Fruit fly (Drosophila melanogaster) whole organism, embryonic: ENCODE data around the gene Kmn1.

ENCODE experiments used
- Aef1 ChIP-seq: fragments of 200-800 bp; sonication (Bioruptor generic); IDR thresholded peaks from 3 replicates; pipeline ENCODE4 v1.3.6; 2022; ENCODE audit warnings: missing biosample characterization, missing genetic modification characterization
- Atf3 ChIP-seq: fragments of 200-800 bp; sonication (Bioruptor generic); optimal IDR thresholded peaks from 3 replicates; lab custom pipeline; 2016; ENCODE audit warnings: missing biosample characterization, missing genetic modification characterization
- Atf6 ChIP-seq: fragments of 200-800 bp; sonication (Bioruptor generic); IDR thresholded peaks from 2 replicates; pipeline ENCODE4 v1.3.6; 2022; ENCODE audit warnings: missing biosample characterization, missing genetic modification characterization
- Awh ChIP-seq: fragments of 200-800 bp; sonication (Bioruptor generic); IDR thresholded peaks from 2 replicates; pipeline ENCODE4, ENCODE4 v1.3.6; 2022; ENCODE audit warnings: missing biosample characterization, missing genetic modification characterization
- Bgb ChIP-seq: fragments of 200-800 bp; sonication (Bioruptor generic); IDR thresholded peaks from 2 replicates; pipeline ENCODE4 v1.3.6; 2022; ENCODE audit warnings: missing biosample characterization, missing genetic modification characterization; ENCODE audit not compliant: partially characterized antibody
- CG1024 ChIP-seq: fragments of 200-800 bp; sonication (Bioruptor generic); IDR thresholded peaks from 2 replicates; pipeline ENCODE4 v1.3.6; 2022; ENCODE audit warnings: missing biosample characterization, missing genetic modification characterization
- CG11504 ChIP-seq: fragments of 200-800 bp; sonication (Bioruptor generic); optimal IDR thresholded peaks from 3 replicates; lab custom pipeline; 2019; ENCODE audit warnings: missing biosample characterization, mild to moderate bottlenecking, missing genetic modification characterization, moderate library complexity
- CG12155 ChIP-seq: fragments of 200-800 bp; sonication (Bioruptor generic); optimal IDR thresholded peaks from 3 replicates; lab custom pipeline; 2016; ENCODE audit warnings: missing biosample characterization, missing genetic modification characterization
- CG13624 ChIP-seq: fragments of 200-800 bp; sonication (Bioruptor generic); optimal IDR thresholded peaks from 2 replicates; lab custom pipeline; 2016; ENCODE audit warnings: missing biosample characterization, missing genetic modification characterization
- CG17361 ChIP-seq: fragments of 200-800 bp; sonication (Bioruptor generic); IDR thresholded peaks from 3 replicates; pipeline ENCODE4 v1.3.6; 2022; ENCODE audit warnings: missing biosample characterization, missing genetic modification characterization
- CG32772 ChIP-seq: fragments of 200-800 bp; sonication (Bioruptor generic); IDR thresholded peaks from 2 replicates; pipeline ENCODE4 v1.3.6; 2022; ENCODE audit warnings: missing biosample characterization, missing genetic modification characterization
- CG3726 ChIP-seq: fragments of 200-800 bp; sonication (Bioruptor generic); IDR thresholded peaks from 3 replicates; pipeline ENCODE4, ENCODE4 v1.3.6; 2022; ENCODE audit warnings: missing biosample characterization, missing genetic modification characterization
- CG3838 ChIP-seq: fragments of 200-800 bp; sonication (Bioruptor generic); optimal IDR thresholded peaks from 3 replicates; lab custom pipeline; 2016; ENCODE audit warnings: missing biosample characterization, missing genetic modification characterization
- CG4820 ChIP-seq: fragments of 200-800 bp; sonication (Bioruptor generic); optimal IDR thresholded peaks from 3 replicates; lab custom pipeline; 2016; ENCODE audit warnings: missing biosample characterization, missing genetic modification characterization
- CG4854 ChIP-seq: fragments of 200-800 bp; sonication (Bioruptor generic); optimal IDR thresholded peaks from 2 replicates; lab custom pipeline; 2016; ENCODE audit warnings: missing biosample characterization, missing genetic modification characterization, inconsistent platforms
- CG6254 ChIP-seq: fragments of 200-800 bp; sonication (Bioruptor generic); optimal IDR thresholded peaks from 3 replicates; lab custom pipeline; 2017; ENCODE audit warnings: mild to moderate bottlenecking, missing biosample characterization, missing genetic modification reagents, missing genetic modification characterization
- CG6854 ChIP-seq: fragments of 200-800 bp; sonication (Bioruptor generic); optimal IDR thresholded peaks from 3 replicates; lab custom pipeline; 2017; ENCODE audit warnings: missing biosample characterization, mild to moderate bottlenecking, missing genetic modification characterization
- CG7928 ChIP-seq: fragments of 200-800 bp; sonication (Bioruptor generic); optimal IDR thresholded peaks from 2 replicates; lab custom pipeline; 2017; ENCODE audit warnings: missing biosample characterization, mild to moderate bottlenecking, missing genetic modification characterization
- CG7987 ChIP-seq: fragments of 200-800 bp; sonication (Bioruptor generic); optimal IDR thresholded peaks from 2 replicates; lab custom pipeline; 2018; ENCODE audit warnings: missing biosample characterization, mild to moderate bottlenecking, missing genetic modification characterization, moderate library complexity
- CG8281 ChIP-seq: fragments of 200-800 bp; sonication (Bioruptor generic); optimal IDR thresholded peaks from 2 replicates; lab custom pipeline; 2018; ENCODE audit warnings: missing biosample characterization, mild to moderate bottlenecking, missing genetic modification characterization, moderate library complexity
- Dad ChIP-seq: fragments of 200-800 bp; sonication (Bioruptor generic); optimal IDR thresholded peaks from 3 replicates; lab custom pipeline; 2016; ENCODE audit warnings: missing biosample characterization, missing genetic modification characterization
- Drgx ChIP-seq: fragments of 200-800 bp; sonication (Bioruptor generic); IDR thresholded peaks from 2 replicates; pipeline ENCODE4 v1.3.6; 2022; ENCODE audit warnings: missing biosample characterization, missing genetic modification characterization
- Gug ChIP-seq: fragments of 200-800 bp; sonication (Bioruptor generic); IDR thresholded peaks from 4 replicates; pipeline ENCODE4 v1.3.6; 2022; ENCODE audit warnings: missing biosample characterization, missing genetic modification characterization
- H15 ChIP-seq: fragments of 200-800 bp; sonication (Bioruptor generic); IDR thresholded peaks from 3 replicates; pipeline ENCODE4 v1.3.6; 2022; ENCODE audit warnings: missing biosample characterization, missing genetic modification characterization
- HLHmδ ChIP-seq: fragments of 200-800 bp; sonication (Bioruptor generic); optimal IDR thresholded peaks from 2 replicates; lab custom pipeline; 2018; ENCODE audit warnings: missing biosample characterization, mild to moderate bottlenecking, missing genetic modification characterization, moderate library complexity
- Hmx ChIP-seq: fragments of 200-800 bp; sonication (Bioruptor generic); optimal IDR thresholded peaks from 2 replicates; lab custom pipeline; 2016; ENCODE audit warnings: missing biosample characterization, missing genetic modification characterization
- Hr3 ChIP-seq: fragments of 200-800 bp; sonication (Bioruptor generic); optimal IDR thresholded peaks from 3 replicates; lab custom pipeline; 2016; ENCODE audit warnings: missing biosample characterization, missing genetic modification characterization
- MTF-1 ChIP-seq: fragments of 200-800 bp; sonication (Bioruptor generic); optimal IDR thresholded peaks from 2 replicates; lab custom pipeline; 2018; ENCODE audit warnings: missing biosample characterization, mild to moderate bottlenecking, missing genetic modification characterization, borderline replicate concordance
- NC2β ChIP-seq: fragments of 200-800 bp; sonication (Bioruptor generic); optimal IDR thresholded peaks from 2 replicates; lab custom pipeline; 2016; ENCODE audit warnings: missing biosample characterization, missing genetic modification characterization
- Poxn ChIP-seq: fragments of 200-800 bp; sonication (Bioruptor generic); IDR thresholded peaks from 2 replicates; pipeline ENCODE4 v1.3.6; 2022; ENCODE audit warnings: missing biosample characterization, missing genetic modification characterization
- Side ChIP-seq: fragments of 200-800 bp; sonication (Bioruptor generic); optimal IDR thresholded peaks from 2 replicates; lab custom pipeline; 2016; ENCODE audit warnings: missing biosample characterization, missing genetic modification characterization
- Stat92E ChIP-seq, 3 experiments: fragments of >200 bp in 2 of 3; fragments of 200-800 bp in 1 of 3; sonication (Bioruptor generic) in 1 of 3; optimal IDR thresholded peaks; 2 replicates each; lab custom pipeline; 2017 to 2019; ENCODE audit warnings: missing biosample characterization in 3 of 3, missing genetic modification characterization in 3 of 3, mild to moderate bottlenecking in 1 of 3, moderate library complexity in 1 of 3
- YL-1 ChIP-seq: fragments of 200-800 bp; sonication (Bioruptor generic); optimal IDR thresholded peaks from 3 replicates; lab custom pipeline; 2017; ENCODE audit warnings: missing biosample characterization, mild to moderate bottlenecking, missing genetic modification characterization
- ash1 ChIP-seq: fragments of 200-800 bp; sonication (Bioruptor generic); optimal IDR thresholded peaks from 2 replicates; lab custom pipeline; 2018; ENCODE audit warnings: missing biosample characterization, mild to moderate bottlenecking, missing genetic modification characterization
- chinmo ChIP-seq: fragments of 200-800 bp; sonication (Bioruptor generic); IDR thresholded peaks from 4 replicates; pipeline ENCODE4 v1.3.6; 2022; ENCODE audit warnings: missing biosample characterization, missing genetic modification characterization; ENCODE audit not compliant: partially characterized antibody
- cwo ChIP-seq: fragments of 200-800 bp; sonication (Bioruptor generic); optimal IDR thresholded peaks from 3 replicates; lab custom pipeline; 2017; ENCODE audit warnings: missing biosample characterization, missing genetic modification characterization, mild to moderate bottlenecking, moderate library complexity, missing genetic modification reagents
- ewg ChIP-seq: fragments of 200-800 bp; sonication (Bioruptor generic); optimal IDR thresholded peaks from 3 replicates; lab custom pipeline; 2017; ENCODE audit warnings: mild to moderate bottlenecking, missing biosample characterization, missing genetic modification reagents, missing genetic modification characterization
- fd102C ChIP-seq: fragments of 200-800 bp; sonication (Bioruptor generic); optimal IDR thresholded peaks from 2 replicates; lab custom pipeline; 2018; ENCODE audit warnings: missing biosample characterization, mild to moderate bottlenecking, missing genetic modification characterization, moderate library complexity
- grau ChIP-seq: fragments of 200-800 bp; optimal IDR thresholded peaks from 3 replicates; lab custom pipeline; 2019; ENCODE audit warnings: missing biosample characterization, mild to moderate bottlenecking, missing genetic modification characterization, moderate library complexity
- gsb ChIP-seq: fragments of 200-800 bp; sonication (Bioruptor generic); IDR thresholded peaks from 2 replicates; pipeline ENCODE4 v1.3.6; 2022; ENCODE audit warnings: missing biosample characterization, missing genetic modification characterization
- hkb ChIP-seq, 2 experiments: fragments of 200-800 bp in 1 of 2; fragments of >200 bp in 1 of 2; sonication (Bioruptor generic) in 1 of 2; IDR thresholded peaks in 1 of 2; optimal IDR thresholded peaks in 1 of 2; 2 replicates each; pipeline versions ENCODE4 v1.3.6 to Lab custom; 2017 to 2022; ENCODE audit warnings: missing biosample characterization in 1 of 2, missing genetic modification characterization in 1 of 2
- jing ChIP-seq: fragments of 200-800 bp; sonication (Bioruptor generic); optimal IDR thresholded peaks from 2 replicates; lab custom pipeline; 2018; ENCODE audit warnings: missing biosample characterization, mild to moderate bottlenecking, missing genetic modification characterization
- ken ChIP-seq: fragments of 200-800 bp; sonication (Bioruptor generic); IDR thresholded peaks from 3 replicates; pipeline ENCODE4 v1.3.6; 2022; ENCODE audit warnings: missing biosample characterization, missing genetic modification characterization
- lab ChIP-seq: fragments of 200-800 bp; sonication (Bioruptor generic); optimal IDR thresholded peaks from 3 replicates; lab custom pipeline; 2017; ENCODE audit warnings: missing biosample characterization, missing genetic modification characterization, mild to moderate bottlenecking, moderate library complexity, missing genetic modification reagents
- nerfin-1 ChIP-seq: fragments of 200-800 bp; sonication (Bioruptor generic); optimal IDR thresholded peaks from 3 replicates; lab custom pipeline; 2019; ENCODE audit warnings: missing biosample characterization, mild to moderate bottlenecking, missing genetic modification characterization, moderate library complexity
- slbo ChIP-seq: fragments of 200-800 bp; sonication (Bioruptor generic); IDR thresholded peaks from 2 replicates; pipeline ENCODE4 v1.3.6; 2022; ENCODE audit warnings: missing biosample characterization, missing genetic modification characterization
- tgo ChIP-seq: fragments of 200-800 bp; sonication (Bioruptor generic); IDR thresholded peaks from 3 replicates; pipeline ENCODE4 v1.3.6; 2022; ENCODE audit warnings: missing biosample characterization, missing genetic modification characterization
- zen2 ChIP-seq: fragments of 200-800 bp; sonication (Bioruptor generic); IDR thresholded peaks from 3 replicates; pipeline ENCODE4 v1.3.6; 2022; ENCODE audit warnings: missing biosample characterization, missing genetic modification characterization; ENCODE audit not compliant: partially characterized antibody
- zfh2 ChIP-seq: fragments of 200-800 bp; sonication (Bioruptor generic); optimal IDR thresholded peaks from 2 replicates; lab custom pipeline; 2016; ENCODE audit warnings: missing biosample characterization, missing genetic modification characterization

The Kmn1 gene

dm6 chrX:11569956-11570695 lies 2.1 kb downstream of the Kmn1 start, which contains the start of the genes Polr2A and CG11699 (continued):
- no peak for TF ChIP-seq gsb (GFP tag; lab: Robert Waterston, UW)
- TF ChIP-seq Side (GFP tag; lab: Kevin White, UChicago) = no peak
- TF ChIP-seq grau = peak; percentile 58
- TF ChIP-seq Atf3 = no peak
- no peak for TF ChIP-seq Atf6
- TF ChIP-seq CG32772 = no peak
- peak; percentile 62; the same call in 1 of the 2 replicates for TF ChIP-seq slbo
- TF ChIP-seq CG3726 = no peak
- TF ChIP-seq MTF-1 (GFP tag; lab: Kevin White, UChicago) = no peak
- no peak for TF ChIP-seq NC2β (GFP tag; lab: Kevin White, UChicago)
- no peak for TF ChIP-seq CG8281 (tag; lab: Kevin White, UChicago)
- TF ChIP-seq chinmo (GFP tag; lab: Robert Waterston, UW) = no peak
- no peak for TF ChIP-seq Hmx (GFP tag; lab: Kevin White, UChicago)
- no peak for TF ChIP-seq Poxn (GFP tag; lab: Robert Waterston, UW)
- TF ChIP-seq YL-1 (GFP tag; lab: Kevin White, UChicago) = peak; percentile 85
- TF ChIP-seq jing (GFP tag; lab: Kevin White, UChicago) = no peak
- no peak for TF ChIP-seq Drgx (GFP tag; lab: Robert Waterston, UW)
- TF ChIP-seq CG1024 (GFP tag; lab: Robert Waterston, UW) = no peak
- TF ChIP-seq Dad (GFP tag; lab: Kevin White, UChicago) = no peak
- no peak for TF ChIP-seq zen2
- TF ChIP-seq CG6854 (GFP tag; lab: Kevin White, UChicago) = no peak
- no peak for TF ChIP-seq CG7928 (GFP tag; lab: Kevin White, UChicago)
- no peak for TF ChIP-seq ash1 (GFP tag; lab: Kevin White, UChicago)
- no peak for TF ChIP-seq lab
- no peak for TF ChIP-seq ken (GFP tag; lab: Robert Waterston, UW)
- no peak for TF ChIP-seq HLHmδ (GFP tag; lab: Kevin White, UChicago)
- no peak for TF ChIP-seq cwo (GFP tag; lab: Kevin White, UChicago)
- TF ChIP-seq Gug (GFP tag; lab: Robert Waterston, UW) = no peak
- peak; percentile 21 for TF ChIP-seq ewg (GFP tag; lab: Kevin White, UChicago)
- TF ChIP-seq nerfin-1 (tag; lab: Kevin White, UChicago) = peak; percentile 34
- TF ChIP-seq CG6254 (GFP tag; lab: Kevin White, UChicago) = peak; percentile 8
- peak; percentile 31; the same call in 1 of the 2 replicates for TF ChIP-seq Bgb (GFP tag; lab: Robert Waterston, UW)
- no peak for TF ChIP-seq CG11504 (tag; lab: Kevin White, UChicago)
- TF ChIP-seq hkb (optimal IDR thresholded peaks at IDR 0.05; lab: Kevin White, UChicago) = no peak
- no peak for TF ChIP-seq hkb (GFP tag; IDR thresholded peaks at IDR 0.05; lab: Robert Waterston, UW)
- TF ChIP-seq CG13624 (GFP tag; lab: Kevin White, UChicago) = no peak
- TF ChIP-seq CG4820 (GFP tag; lab: Kevin White, UChicago) = peak; percentile 3
- TF ChIP-seq CG4854 (GFP tag; lab: Kevin White, UChicago) = no peak
- TF ChIP-seq CG3838 (GFP tag; lab: Kevin White, UChicago) = no peak
- peak; percentile 41; the same call in 1 of the 3 replicates for TF ChIP-seq tgo (GFP tag; lab: Robert Waterston, UW)
- TF ChIP-seq CG7987 (GFP tag; lab: Kevin White, UChicago) = no peak
- TF ChIP-seq Hr3 = peak; percentile 57
- TF ChIP-seq zfh2 (GFP tag; lab: Kevin White, UChicago) = no peak
- peak; percentile 38; the same call in 2 of the 3 replicates for TF ChIP-seq Aef1 (GFP tag; lab: Robert Waterston, UW)
- no peak; the same call in 2 of the 3 replicates for TF ChIP-seq CG17361 (GFP tag; lab: Robert Waterston, UW)
- TF ChIP-seq Awh (GFP tag; lab: Robert Waterston, UW) = no peak
- TF ChIP-seq Stat92E (GFP tag; optimal IDR thresholded peaks at IDR 0.05; lab: Kevin White, UChicago) = no peak
- TF ChIP-seq fd102C (GFP tag; lab: Kevin White, UChicago) = no peak
- peak; percentile 45 for TF ChIP-seq CG12155
- TF ChIP-seq H15 (GFP tag; lab: Robert Waterston, UW) = no peak
